Fruit fly (Drosophila melanogaster) ovary, adult (tissue): ENCODE results near the gene Asciz.

Source experiments
- CG17801 ChIP-seq: fragments of 200-800 bp; optimal IDR thresholded peaks from 2 replicates; lab custom pipeline; 2019; ENCODE audit warnings: missing biosample characterization, mild to moderate bottlenecking, missing genetic modification characterization, moderate library complexity; ENCODE audit not compliant: partially characterized antibody

Asciz gene

DNA sequence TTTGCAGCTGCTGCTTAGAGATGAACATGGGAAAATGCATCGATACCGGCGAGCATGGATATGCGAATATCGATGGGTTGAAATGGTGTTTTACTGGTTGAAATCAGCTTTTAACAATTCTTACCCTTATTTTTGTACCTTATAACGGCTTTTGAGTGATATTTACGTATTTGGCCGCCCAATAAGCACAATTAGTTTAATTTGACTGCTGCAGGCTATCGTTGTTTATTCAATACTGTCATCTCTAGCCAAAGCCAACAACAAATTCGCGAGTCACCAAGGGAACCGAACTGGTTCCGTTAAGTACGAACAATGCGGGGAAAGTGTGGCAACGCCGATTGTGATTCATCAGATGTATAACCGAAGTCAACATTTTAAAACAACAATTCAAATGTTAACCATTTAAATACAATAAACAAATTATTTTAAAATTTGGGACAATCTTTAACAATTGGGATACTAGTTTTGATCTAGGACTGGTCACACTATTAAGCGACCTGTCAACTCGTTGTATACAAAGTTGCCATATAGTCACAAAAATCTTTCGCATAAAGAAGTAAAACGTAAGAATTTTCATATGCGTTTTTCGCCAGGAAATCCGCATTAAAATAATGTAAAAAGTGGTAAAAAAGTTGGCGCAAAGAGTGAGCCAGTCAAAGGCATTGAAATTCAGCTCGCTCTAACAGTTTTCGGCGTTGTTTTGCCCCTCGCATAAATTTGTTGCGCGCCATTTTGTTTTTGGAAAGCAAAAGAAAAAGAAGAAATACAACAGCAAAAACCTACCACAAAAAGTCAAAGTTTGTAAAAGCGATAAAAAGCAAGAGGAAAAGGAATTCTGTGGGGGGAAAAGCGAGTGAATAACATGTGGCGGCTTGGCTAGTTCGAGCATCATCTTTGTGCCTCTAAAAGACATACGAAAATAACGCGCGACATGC lies 17.7 kb downstream of the Asciz start, which contains the start of the genes Usp5 and BtbVII:
Gene Usp5 (minus strand): TSS at position 234 of the 935 bp plus-strand sequence.
Gene BtbVII (plus strand): TSS at position 522 of the 935 bp plus-strand sequence.
- peak; percentile 7 for TF ChIP-seq CG17801 (GFP tag; lab: Kevin White, UChicago)

dm6 chr3L:3143383-3143962 lies 22.6 kb downstream of the Asciz start, which contains the start of the genes CG11537 and Alg2:
TSS of gene CG11537 (minus strand) at chr3L:3143457.
TSS of gene Alg2 (plus strand) at chr3L:3143808.
- TF ChIP-seq CG17801 (GFP tag; lab: Kevin White, UChicago) = no peak

- TF ChIP-seq CG17801 (GFP tag; lab: Kevin White, UChicago) = no peak
Observed at dm6 chr3L:3142516-3143382, 23.3 kb downstream of the Asciz start.

dm6 chr3L:3141411-3141810 lies 24.6 kb downstream of the Asciz start:
- TF ChIP-seq CG17801 (GFP tag; lab: Kevin White, UChicago) = no peak

- TF ChIP-seq CG17801 (GFP tag; lab: Kevin White, UChicago) = no peak
Observed at dm6 chr3L:3134064-3134545, 31.9 kb downstream of the Asciz start.

- TF ChIP-seq CG17801 (GFP tag; lab: Kevin White, UChicago) = peak; percentile 66
Observed at dm6 chr3L:3127544-3127943, 38.5 kb downstream of the Asciz start, which contains the start of gene promL. TSS of gene promL (minus strand) at chr3L:3127724.

dm6 chr3L:3126478-3126877 lies 39.6 kb downstream of the Asciz start:
- TF ChIP-seq CG17801 (GFP tag; lab: Kevin White, UChicago) = no peak

DNA sequence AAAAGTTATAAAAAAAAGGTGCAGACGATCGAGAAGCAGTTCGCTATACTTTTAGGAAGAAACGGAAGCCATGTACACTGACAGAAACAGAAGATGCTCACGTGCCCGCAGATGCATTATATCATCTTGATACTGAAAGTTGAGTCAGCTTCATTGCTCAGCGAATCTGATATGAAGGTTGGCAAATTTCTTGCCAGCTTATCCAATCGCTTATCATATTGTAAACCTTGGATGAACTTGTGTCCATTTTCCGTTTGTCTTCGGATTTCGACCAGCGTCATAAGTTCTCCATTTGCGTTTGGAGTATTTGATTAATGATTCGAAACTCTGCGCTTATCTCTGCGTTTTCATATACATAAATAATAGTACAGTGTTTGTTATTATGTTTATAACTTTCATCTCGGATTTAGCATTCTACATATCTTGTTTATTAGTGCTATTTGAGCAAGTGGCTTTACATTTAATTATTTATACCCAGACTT lies 40.4 kb downstream of the Asciz start:
- no peak for TF ChIP-seq CG17801 (GFP tag; lab: Kevin White, UChicago)

- no peak for TF ChIP-seq CG17801 (GFP tag; lab: Kevin White, UChicago)
Observed at dm6 chr3L:3124939-3125648, 41.0 kb downstream of the Asciz start.

DNA sequence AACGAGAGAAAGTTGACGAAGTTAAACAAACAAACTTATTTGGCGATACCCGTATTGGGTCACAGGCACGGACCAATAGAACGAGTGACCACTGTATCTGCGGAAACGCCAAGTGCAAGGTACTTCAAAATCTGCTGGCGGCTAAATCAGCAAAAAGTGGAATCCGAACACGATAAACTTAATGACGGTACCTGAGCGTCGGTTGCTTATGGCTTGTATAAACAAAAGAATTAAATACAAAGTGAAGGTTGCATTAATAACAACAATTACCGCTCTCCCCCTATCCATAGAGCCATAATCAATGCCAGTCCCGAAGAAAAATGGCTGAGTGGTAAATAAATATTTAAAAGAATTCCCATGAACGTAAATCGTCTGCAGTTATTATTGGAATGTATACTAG lies 41.5 kb downstream of the Asciz start:
- TF ChIP-seq CG17801 (GFP tag; lab: Kevin White, UChicago) = no peak

- no peak for TF ChIP-seq CG17801 (GFP tag; lab: Kevin White, UChicago)
Observed at dm6 chr3L:3122688-3123316, 43.2 kb downstream of the Asciz start.

- TF ChIP-seq CG17801 (GFP tag; lab: Kevin White, UChicago) = no peak
Observed at dm6 chr3L:3121769-3122432, 44.1 kb downstream of the Asciz start.

- no peak for TF ChIP-seq CG17801 (GFP tag; lab: Kevin White, UChicago)
Observed at dm6 chr3L:3114367-3114766, 51.7 kb downstream of the Asciz start, which contains the start of gene CG45067. TSS of gene CG45067 (minus strand) at chr3L:3114467.
